Worm (Caenorhabditis elegans) whole organism, mixed stage, embryonic: ENCODE results near the gene R09H10.5.
"Not testable (repeated sequence)": the region's sequence is repeated elsewhere in the genome, so short reads cannot be mapped to it uniquely, and the experiment has no call there.

Experiments
- M03D4.4 ChIP-seq: sonication (generic microtip); optimal IDR thresholded peaks from 2 replicates; lab custom pipeline; 2017; ENCODE audit warnings: mild to moderate bottlenecking, missing genetic modification characterization, missing compliant biosample characterization
- bed-3 ChIP-seq: fragments of 200-800 bp; sonication (Bioruptor generic); optimal IDR thresholded peaks from 3 replicates; lab custom pipeline; 2018; ENCODE audit warnings: mild to moderate bottlenecking, missing genetic modification characterization, moderate library complexity, missing compliant biosample characterization
- blmp-1 ChIP-seq: fragments of 150-350 bp; optimal IDR thresholded peaks from 2 replicates; lab custom pipeline; 2014; ENCODE audit warnings: missing biosample characterization, missing genetic modification characterization
- ceh-43 ChIP-seq: fragments of 200-800 bp; sonication (Bioruptor generic); optimal IDR thresholded peaks from 2 replicates; lab custom pipeline; 2018; ENCODE audit warnings: mild to moderate bottlenecking, missing genetic modification characterization, moderate library complexity, missing compliant biosample characterization
- ceh-83 ChIP-seq: fragments of 200-800 bp; sonication (Bioruptor generic); optimal IDR thresholded peaks from 2 replicates; lab custom pipeline; 2018; ENCODE audit warnings: mild to moderate bottlenecking, missing genetic modification characterization, missing compliant biosample characterization
- ces-1 ChIP-seq: fragments of 150-350 bp; optimal IDR thresholded peaks from 2 replicates; lab custom pipeline; 2014; ENCODE audit warnings: missing biosample characterization, missing genetic modification reagents, missing genetic modification characterization
- cnd-1 ChIP-seq: fragments of 200-800 bp; sonication (Bioruptor generic); optimal IDR thresholded peaks from 2 replicates; lab custom pipeline; 2018; ENCODE audit warnings: mild to moderate bottlenecking, missing genetic modification characterization, missing compliant biosample characterization
- drap-1 ChIP-seq: fragments of 200-800 bp; sonication (Bioruptor generic); optimal IDR thresholded peaks from 3 replicates; lab custom pipeline; 2018; ENCODE audit warnings: mild to moderate bottlenecking, missing genetic modification characterization, missing compliant biosample characterization
- elt-1 ChIP-seq: sonication (generic microtip); optimal IDR thresholded peaks from 2 replicates; lab custom pipeline; 2017; ENCODE audit warnings: missing genetic modification characterization, mild to moderate bottlenecking, missing compliant biosample characterization, antibody characterized with exemption, moderate library complexity, borderline replicate concordance; ENCODE audit not compliant: insufficient read depth
- elt-3 ChIP-seq: fragments of 150-350 bp; optimal IDR thresholded peaks from 2 replicates; lab custom pipeline; 2014; ENCODE audit warnings: missing biosample characterization, missing genetic modification characterization
- ham-2 ChIP-seq: fragments of 200-800 bp; sonication (Bioruptor generic); optimal IDR thresholded peaks from 2 replicates; lab custom pipeline; 2018; ENCODE audit warnings: mild to moderate bottlenecking, missing genetic modification characterization, missing compliant biosample characterization
- hlh-1 ChIP-seq: fragments of 150-350 bp; optimal IDR thresholded peaks from 2 replicates; lab custom pipeline; 2014; ENCODE audit warnings: missing biosample characterization, missing genetic modification reagents, missing genetic modification characterization
- lin-13 ChIP-seq: fragments of 150-350 bp; optimal IDR thresholded peaks from 2 replicates; lab custom pipeline; 2014; ENCODE audit warnings: missing biosample characterization, missing genetic modification characterization
- lin-32 ChIP-seq: fragments of 200-800 bp; sonication (Bioruptor generic); optimal IDR thresholded peaks from 2 replicates; lab custom pipeline; 2018; ENCODE audit warnings: mild to moderate bottlenecking, missing genetic modification characterization, missing compliant biosample characterization
- lsy-2 ChIP-seq: fragments of 150-350 bp; optimal IDR thresholded peaks from 2 replicates; lab custom pipeline; 2014; ENCODE audit warnings: missing biosample characterization, missing genetic modification characterization
- mab-5 ChIP-seq: fragments of 150-350 bp; optimal IDR thresholded peaks from 2 replicates; lab custom pipeline; 2014; ENCODE audit warnings: missing biosample characterization, missing genetic modification characterization
- mep-1 ChIP-seq: fragments of 150-350 bp; optimal IDR thresholded peaks from 2 replicates; lab custom pipeline; 2017; ENCODE audit warnings: missing biosample characterization, missing genetic modification reagents, missing genetic modification characterization, inconsistent platforms
- mls-2 ChIP-seq: sonication (generic microtip); optimal IDR thresholded peaks from 2 replicates; lab custom pipeline; 2016; ENCODE audit warnings: mild to moderate bottlenecking, missing genetic modification characterization, moderate library complexity, missing compliant biosample characterization
- nhr-2 ChIP-seq: fragments of 150-350 bp; optimal IDR thresholded peaks from 2 replicates; lab custom pipeline; 2014; ENCODE audit warnings: missing biosample characterization, missing genetic modification characterization
- nhr-237 ChIP-seq: fragments of 150-350 bp; optimal IDR thresholded peaks from 2 replicates; lab custom pipeline; 2014; ENCODE audit warnings: missing biosample characterization, missing genetic modification characterization
- nhr-28 ChIP-seq: fragments of 150-350 bp; optimal IDR thresholded peaks from 2 replicates; lab custom pipeline; 2014; ENCODE audit warnings: missing biosample characterization, missing genetic modification characterization
- nhr-76 ChIP-seq: sonication (generic microtip); optimal IDR thresholded peaks from 2 replicates; lab custom pipeline; 2017; ENCODE audit warnings: missing biosample characterization, missing genetic modification characterization
- pha-4 ChIP-seq: fragments of 150-350 bp; optimal IDR thresholded peaks from 2 replicates; lab custom pipeline; 2018; ENCODE audit warnings: missing biosample characterization, missing genetic modification reagents, missing genetic modification characterization
- sem-2 ChIP-seq: fragments of 200-800 bp; sonication (Bioruptor generic); optimal IDR thresholded peaks from 2 replicates; lab custom pipeline; 2018; ENCODE audit warnings: mild to moderate bottlenecking, missing genetic modification characterization, missing compliant biosample characterization
- snpc-4 ChIP-seq: fragments of 150-350 bp; optimal IDR thresholded peaks from 2 replicates; lab custom pipeline; 2014; ENCODE audit warnings: missing biosample characterization, missing genetic modification characterization
- sptf-1 ChIP-seq: sonication (generic microtip); optimal IDR thresholded peaks from 2 replicates; lab custom pipeline; 2017; ENCODE audit warnings: mild to moderate bottlenecking, missing genetic modification characterization, moderate library complexity, missing compliant biosample characterization
- unc-120 ChIP-seq: sonication (generic microtip); optimal IDR thresholded peaks from 2 replicates; lab custom pipeline; 2017; ENCODE audit warnings: missing genetic modification characterization, missing compliant biosample characterization; ENCODE audit not compliant: poor library complexity, severe bottlenecking
- zip-8 ChIP-seq: fragments of 150-350 bp; optimal IDR thresholded peaks from 2 replicates; lab custom pipeline; 2014; ENCODE audit warnings: missing biosample characterization, missing genetic modification characterization

Gene R09H10.5

ce11 chrIV:10656770-10657323, 28.2 kb upstream of the R09H10.5 start, which contains the start of gene K08C7.1:
TSS of gene K08C7.1 (plus strand) at chrIV:10656812.
- TF ChIP-seq mep-1 (tag; lab: Kevin White, UChicago) = no peak
- TF ChIP-seq lsy-2 (tag; lab: Kevin White, UChicago) = no peak
- TF ChIP-seq cnd-1 (tag; lab: Kevin White, UChicago) = no peak
- no peak for TF ChIP-seq blmp-1 (tag; lab: Kevin White, UChicago)
- no peak for TF ChIP-seq sptf-1
- no peak for TF ChIP-seq elt-3 (tag; lab: Kevin White, UChicago)
- no peak for TF ChIP-seq lin-13 (tag; lab: Kevin White, UChicago)
- no peak for TF ChIP-seq mab-5 (tag; lab: Kevin White, UChicago)
- no peak for TF ChIP-seq ham-2 (GFP tag; lab: Kevin White, UChicago)
- TF ChIP-seq nhr-2 (tag; lab: Kevin White, UChicago) = no peak

ce11 chrIV:10654047-10654446, 25.4 kb upstream of the R09H10.5 start, which contains the start of gene glb-19:
TSS of gene glb-19 (minus strand) at chrIV:10654147.
- not testable (repeated sequence) for TF ChIP-seq sem-2 (GFP tag; lab: Kevin White, UChicago); nhr-2 (tag; lab: Kevin White, UChicago); nhr-28 (tag; lab: Kevin White, UChicago)

ce11 chrIV:10638977-10639376, 10.3 kb upstream of the R09H10.5 start, which contains the start of gene F56C4.2:
TSS of gene F56C4.2 (plus strand) at chrIV:10639277.
- TF ChIP-seq mls-2 = no peak
- no peak for TF ChIP-seq ces-1 (GFP tag; lab: Kevin White, UChicago)
- TF ChIP-seq ceh-83 (GFP tag; lab: Kevin White, UChicago) = no peak
- no peak for TF ChIP-seq unc-120
- TF ChIP-seq lin-13 (tag; lab: Kevin White, UChicago) = no peak
- no peak for TF ChIP-seq sptf-1
- no peak for TF ChIP-seq nhr-28 (tag; lab: Kevin White, UChicago)
- TF ChIP-seq mep-1 (tag; lab: Kevin White, UChicago) = no peak
- no peak for TF ChIP-seq lin-32 (GFP tag; lab: Kevin White, UChicago)
- TF ChIP-seq pha-4 (tag; lab: Kevin White, UChicago) = no peak
- no peak for TF ChIP-seq nhr-76 (tag; lab: Kevin White, UChicago)
- TF ChIP-seq M03D4.4 = no peak
- no peak for TF ChIP-seq nhr-237
- TF ChIP-seq cnd-1 (tag; lab: Kevin White, UChicago) = no peak
- no peak for TF ChIP-seq blmp-1 (tag; lab: Kevin White, UChicago)

- TF ChIP-seq snpc-4 (tag; lab: Kevin White, UChicago) (no peak), lsy-2 (tag; lab: Kevin White, UChicago) (no peak), ceh-83 (GFP tag; lab: Kevin White, UChicago) (no peak), hlh-1 (tag; lab: Kevin White, UChicago) (no peak), bed-3 (GFP tag; lab: Kevin White, UChicago) (no peak), sem-2 (GFP tag; lab: Kevin White, UChicago) (no peak)
Observed at ce11 chrIV:10636649-10637048, 8.0 kb upstream of the R09H10.5 start, which contains the start of gene F56C4.1. TSS of gene F56C4.1 (plus strand) at chrIV:10636949.

- TF ChIP-seq hlh-1 (tag; lab: Kevin White, UChicago) = no peak
- TF ChIP-seq mls-2 = no peak
- TF ChIP-seq elt-1 (tag; lab: Kevin White, UChicago) = no peak
- no peak for TF ChIP-seq unc-120
- no peak for TF ChIP-seq zip-8 (tag; lab: Kevin White, UChicago)
- no peak for TF ChIP-seq nhr-28 (tag; lab: Kevin White, UChicago)
- no peak for TF ChIP-seq lsy-2 (tag; lab: Kevin White, UChicago)
- TF ChIP-seq nhr-2 (tag; lab: Kevin White, UChicago) = no peak
- no peak for TF ChIP-seq lin-13 (tag; lab: Kevin White, UChicago)
- TF ChIP-seq mep-1 (tag; lab: Kevin White, UChicago) = no peak
- no peak for TF ChIP-seq drap-1
- no peak for TF ChIP-seq blmp-1 (tag; lab: Kevin White, UChicago)
- TF ChIP-seq snpc-4 (tag; lab: Kevin White, UChicago) = no peak
- TF ChIP-seq ceh-43 (GFP tag; lab: Kevin White, UChicago) = no peak
Observed at ce11 chrIV:10630953-10631554, 2.4 kb upstream of the R09H10.5 start, which contains the start of gene F56C4.4. TSS of gene F56C4.4 (minus strand) at chrIV:10631267.
